Fruit fly (Drosophila melanogaster) whole organism, embryonic: Measurements from ENCODE around the gene CG13365.

Experiments used
- Bdp1 ChIP-seq: fragments of 200-800 bp; sonication (Bioruptor generic); optimal IDR thresholded peaks from 3 replicates; lab custom pipeline; 2016; ENCODE audit warnings: missing biosample characterization, missing genetic modification characterization
- CG10267 ChIP-seq: fragments of 200-800 bp; sonication (Bioruptor generic); optimal IDR thresholded peaks from 2 replicates; lab custom pipeline; 2018; ENCODE audit warnings: missing biosample characterization, mild to moderate bottlenecking, missing genetic modification characterization, moderate library complexity
- CG10565 ChIP-seq: fragments of 200-800 bp; sonication (Bioruptor generic); optimal IDR thresholded peaks from 3 replicates; lab custom pipeline; 2016; ENCODE audit warnings: missing biosample characterization, mild to moderate bottlenecking, missing genetic modification characterization
- CG11695 ChIP-seq: fragments of 200-800 bp; sonication (Bioruptor generic); IDR thresholded peaks from 3 replicates; pipeline ENCODE4 v1.3.6; 2022; ENCODE audit warnings: missing biosample characterization, missing genetic modification characterization
- CG12659 ChIP-seq: fragments of 200-800 bp; sonication (Bioruptor generic); optimal IDR thresholded peaks from 3 replicates; lab custom pipeline; 2017; ENCODE audit warnings: mild to moderate bottlenecking, missing biosample characterization, missing genetic modification reagents, missing genetic modification characterization
- CG14441 ChIP-seq: fragments of 200-800 bp; sonication (Bioruptor generic); IDR thresholded peaks from 2 replicates; pipeline ENCODE4 v1.3.6; 2022; ENCODE audit warnings: missing biosample characterization, missing genetic modification characterization
- CG15479 ChIP-seq: fragments of 200-800 bp; sonication (Bioruptor generic); optimal IDR thresholded peaks from 3 replicates; lab custom pipeline; 2019; ENCODE audit warnings: missing biosample characterization, mild to moderate bottlenecking, missing genetic modification characterization, moderate library complexity
- CG1603 ChIP-seq: fragments of 200-800 bp; sonication (Bioruptor generic); optimal IDR thresholded peaks from 2 replicates; lab custom pipeline; 2019; ENCODE audit warnings: missing biosample characterization, mild to moderate bottlenecking, missing genetic modification characterization, moderate library complexity
- CG16815 ChIP-seq: fragments of 200-800 bp; sonication (Bioruptor generic); optimal IDR thresholded peaks from 3 replicates; lab custom pipeline; 2017; ENCODE audit warnings: missing biosample characterization, mild to moderate bottlenecking, missing genetic modification characterization
- CG2199 ChIP-seq: fragments of 200-800 bp; sonication (Bioruptor generic); IDR thresholded peaks from 3 replicates; pipeline ENCODE4 v1.3.6; 2022; ENCODE audit warnings: missing biosample characterization, missing genetic modification characterization
- CG30403 ChIP-seq: fragments of 200-800 bp; sonication (Bioruptor generic); optimal IDR thresholded peaks from 3 replicates; lab custom pipeline; 2016; ENCODE audit warnings: missing biosample characterization, missing genetic modification characterization
- CG31441 ChIP-seq: fragments of 200-800 bp; sonication (Bioruptor generic); IDR thresholded peaks from 2 replicates; pipeline ENCODE4 v1.3.6; 2022; ENCODE audit warnings: missing biosample characterization, missing genetic modification characterization
- CG4282 ChIP-seq: fragments of 200-800 bp; sonication (Bioruptor generic); optimal IDR thresholded peaks from 2 replicates; lab custom pipeline; 2016; ENCODE audit warnings: missing biosample characterization, missing genetic modification characterization
- CG4730 ChIP-seq: fragments of 200-800 bp; sonication (Bioruptor generic); IDR thresholded peaks from 2 replicates; pipeline ENCODE4 v1.3.6; 2022; ENCODE audit warnings: missing biosample characterization, missing genetic modification characterization
- CG6689 ChIP-seq: fragments of 200-800 bp; sonication (Bioruptor generic); IDR thresholded peaks from 2 replicates; pipeline ENCODE4 v1.3.6; 2022; ENCODE audit warnings: missing biosample characterization, missing genetic modification characterization
- CG7745 ChIP-seq: fragments of 200-800 bp; sonication (Bioruptor generic); optimal IDR thresholded peaks from 2 replicates; lab custom pipeline; 2018; ENCODE audit warnings: missing biosample characterization, mild to moderate bottlenecking, missing genetic modification characterization, moderate library complexity
- CG7928 ChIP-seq: fragments of 200-800 bp; sonication (Bioruptor generic); optimal IDR thresholded peaks from 2 replicates; lab custom pipeline; 2017; ENCODE audit warnings: missing biosample characterization, mild to moderate bottlenecking, missing genetic modification characterization
- CG7987 ChIP-seq: fragments of 200-800 bp; sonication (Bioruptor generic); optimal IDR thresholded peaks from 2 replicates; lab custom pipeline; 2018; ENCODE audit warnings: missing biosample characterization, mild to moderate bottlenecking, missing genetic modification characterization, moderate library complexity
- Deaf1 ChIP-seq: fragments of 200-800 bp; optimal IDR thresholded peaks from 3 replicates; lab custom pipeline; 2019; ENCODE audit warnings: missing biosample characterization, mild to moderate bottlenecking, missing genetic modification characterization, moderate library complexity
- ERR ChIP-seq: fragments of 200-800 bp; sonication (Bioruptor generic); optimal IDR thresholded peaks from 2 replicates; lab custom pipeline; 2016; ENCODE audit warnings: missing biosample characterization, missing genetic modification characterization
- Fer3 ChIP-seq: fragments of 200-800 bp; sonication (Bioruptor generic); optimal IDR thresholded peaks from 2 replicates; lab custom pipeline; 2018; ENCODE audit warnings: missing biosample characterization, mild to moderate bottlenecking, missing genetic modification characterization, moderate library complexity
- GATAe ChIP-seq: fragments of 200-800 bp; sonication (Bioruptor generic); conservative IDR thresholded peaks from 2 replicates; pipeline ENCODE4 v1.3.6; 2022; ENCODE audit warnings: missing biosample characterization, missing genetic modification characterization
- HLH4C ChIP-seq: fragments of 200-800 bp; sonication (Bioruptor generic); IDR thresholded peaks from 3 replicates; pipeline ENCODE4 v1.3.6; 2022; ENCODE audit warnings: missing biosample characterization, missing genetic modification characterization; ENCODE audit not compliant: partially characterized antibody
- Hey ChIP-seq: fragments of 200-800 bp; sonication (Bioruptor generic); optimal IDR thresholded peaks from 3 replicates; lab custom pipeline; 2018; ENCODE audit warnings: missing biosample characterization, mild to moderate bottlenecking, missing genetic modification characterization
- MESR4 ChIP-seq: fragments of 200-800 bp; sonication (Bioruptor generic); optimal IDR thresholded peaks from 2 replicates; lab custom pipeline; 2018; ENCODE audit warnings: missing biosample characterization, mild to moderate bottlenecking, missing genetic modification characterization, moderate library complexity
- Meics ChIP-seq: fragments of 200-800 bp; sonication (Bioruptor generic); optimal IDR thresholded peaks from 2 replicates; lab custom pipeline; 2017; ENCODE audit warnings: missing biosample characterization, mild to moderate bottlenecking, missing genetic modification characterization
- Mes4 ChIP-seq: fragments of 200-800 bp; sonication (Bioruptor generic); optimal IDR thresholded peaks from 2 replicates; lab custom pipeline; 2016; ENCODE audit warnings: missing biosample characterization, missing genetic modification characterization
- Nf-YB ChIP-seq: fragments of 200-800 bp; sonication (Bioruptor generic); optimal IDR thresholded peaks from 3 replicates; lab custom pipeline; 2019; ENCODE audit warnings: missing biosample characterization, mild to moderate bottlenecking, missing genetic modification characterization, moderate library complexity
- Xbp1 ChIP-seq: fragments of 200-800 bp; sonication (Bioruptor generic); optimal IDR thresholded peaks from 3 replicates; lab custom pipeline; 2016; ENCODE audit warnings: missing biosample characterization, mild to moderate bottlenecking, missing genetic modification characterization
- ash1 ChIP-seq: fragments of 200-800 bp; sonication (Bioruptor generic); optimal IDR thresholded peaks from 2 replicates; lab custom pipeline; 2018; ENCODE audit warnings: missing biosample characterization, mild to moderate bottlenecking, missing genetic modification characterization
- chinmo ChIP-seq: fragments of 200-800 bp; sonication (Bioruptor generic); IDR thresholded peaks from 4 replicates; pipeline ENCODE4 v1.3.6; 2022; ENCODE audit warnings: missing biosample characterization, missing genetic modification characterization; ENCODE audit not compliant: partially characterized antibody
- chm ChIP-seq: fragments of 200-800 bp; sonication (Bioruptor generic); IDR thresholded peaks from 2 replicates; pipeline ENCODE4 v1.3.6; 2022; ENCODE audit warnings: missing biosample characterization, missing genetic modification characterization
- cwo ChIP-seq: fragments of 200-800 bp; sonication (Bioruptor generic); optimal IDR thresholded peaks from 3 replicates; lab custom pipeline; 2017; ENCODE audit warnings: missing biosample characterization, missing genetic modification characterization, mild to moderate bottlenecking, moderate library complexity, missing genetic modification reagents
- dmrt11E ChIP-seq: fragments of 200-800 bp; sonication (Bioruptor generic); optimal IDR thresholded peaks from 3 replicates; lab custom pipeline; 2018; ENCODE audit warnings: missing biosample characterization, mild to moderate bottlenecking, missing genetic modification characterization, moderate library complexity
- en ChIP-seq: fragments of 200-800 bp; sonication (Bioruptor generic); optimal IDR thresholded peaks from 2 replicates; lab custom pipeline; 2016; ENCODE audit warnings: missing biosample characterization, missing genetic modification characterization
- gfzf ChIP-seq: fragments of 200-800 bp; sonication (Bioruptor generic); optimal IDR thresholded peaks from 2 replicates; lab custom pipeline; 2016; ENCODE audit warnings: missing biosample characterization, mild to moderate bottlenecking, missing genetic modification characterization, moderate library complexity
- ind ChIP-seq: fragments of 200-800 bp; sonication (Bioruptor generic); optimal IDR thresholded peaks from 3 replicates; lab custom pipeline; 2016; ENCODE audit warnings: missing biosample characterization, missing genetic modification characterization
- insv ChIP-seq, 2 experiments: fragments of 200-800 bp; sonication (Bioruptor generic); optimal IDR thresholded peaks; 3 replicates each; lab custom pipeline; 2016 to 2018; ENCODE audit warnings: missing biosample characterization in 2 of 2, missing genetic modification characterization in 2 of 2
- jumu ChIP-seq: fragments of 200-800 bp; sonication (Bioruptor generic); optimal IDR thresholded peaks from 3 replicates; lab custom pipeline; 2016; ENCODE audit warnings: missing biosample characterization, missing genetic modification characterization
- kah ChIP-seq: fragments of 200-800 bp; sonication (Bioruptor generic); optimal IDR thresholded peaks from 2 replicates; lab custom pipeline; 2018; ENCODE audit warnings: missing biosample characterization, mild to moderate bottlenecking, missing genetic modification characterization
- ken ChIP-seq: fragments of 200-800 bp; sonication (Bioruptor generic); IDR thresholded peaks from 3 replicates; pipeline ENCODE4 v1.3.6; 2022; ENCODE audit warnings: missing biosample characterization, missing genetic modification characterization
- lab ChIP-seq: fragments of 200-800 bp; sonication (Bioruptor generic); optimal IDR thresholded peaks from 3 replicates; lab custom pipeline; 2017; ENCODE audit warnings: missing biosample characterization, missing genetic modification characterization, mild to moderate bottlenecking, moderate library complexity, missing genetic modification reagents
- maf-S ChIP-seq: fragments of 200-800 bp; sonication (Bioruptor generic); optimal IDR thresholded peaks from 2 replicates; lab custom pipeline; 2016; ENCODE audit warnings: missing biosample characterization, missing genetic modification characterization
- nau ChIP-seq: fragments of 200-800 bp; sonication (Bioruptor generic); optimal IDR thresholded peaks from 3 replicates; lab custom pipeline; 2017; ENCODE audit warnings: missing biosample characterization, mild to moderate bottlenecking, missing genetic modification characterization, missing genetic modification reagents
- pho ChIP-seq: fragments of 200-800 bp; sonication (Bioruptor generic); optimal IDR thresholded peaks from 2 replicates; lab custom pipeline; 2016; ENCODE audit warnings: missing biosample characterization, missing genetic modification characterization
- sob ChIP-seq: fragments of 200-800 bp; sonication (Bioruptor generic); IDR thresholded peaks from 2 replicates; pipeline ENCODE4 v1.3.6; 2022; ENCODE audit warnings: missing biosample characterization, missing genetic modification characterization
- tll ChIP-seq, 2 experiments: fragments of 200-800 bp in 1 of 2; fragments of >200 bp in 1 of 2; sonication (Bioruptor generic) in 1 of 2; optimal IDR thresholded peaks; 2 replicates each; lab custom pipeline; 2017 to 2019; ENCODE audit warnings: missing biosample characterization in 2 of 2, missing genetic modification characterization in 2 of 2, mild to moderate bottlenecking in 1 of 2, moderate library complexity in 1 of 2
- trem ChIP-seq: fragments of 200-800 bp; optimal IDR thresholded peaks from 3 replicates; lab custom pipeline; 2019; ENCODE audit warnings: missing biosample characterization, mild to moderate bottlenecking, missing genetic modification characterization, moderate library complexity

CG13365 gene

DNA sequence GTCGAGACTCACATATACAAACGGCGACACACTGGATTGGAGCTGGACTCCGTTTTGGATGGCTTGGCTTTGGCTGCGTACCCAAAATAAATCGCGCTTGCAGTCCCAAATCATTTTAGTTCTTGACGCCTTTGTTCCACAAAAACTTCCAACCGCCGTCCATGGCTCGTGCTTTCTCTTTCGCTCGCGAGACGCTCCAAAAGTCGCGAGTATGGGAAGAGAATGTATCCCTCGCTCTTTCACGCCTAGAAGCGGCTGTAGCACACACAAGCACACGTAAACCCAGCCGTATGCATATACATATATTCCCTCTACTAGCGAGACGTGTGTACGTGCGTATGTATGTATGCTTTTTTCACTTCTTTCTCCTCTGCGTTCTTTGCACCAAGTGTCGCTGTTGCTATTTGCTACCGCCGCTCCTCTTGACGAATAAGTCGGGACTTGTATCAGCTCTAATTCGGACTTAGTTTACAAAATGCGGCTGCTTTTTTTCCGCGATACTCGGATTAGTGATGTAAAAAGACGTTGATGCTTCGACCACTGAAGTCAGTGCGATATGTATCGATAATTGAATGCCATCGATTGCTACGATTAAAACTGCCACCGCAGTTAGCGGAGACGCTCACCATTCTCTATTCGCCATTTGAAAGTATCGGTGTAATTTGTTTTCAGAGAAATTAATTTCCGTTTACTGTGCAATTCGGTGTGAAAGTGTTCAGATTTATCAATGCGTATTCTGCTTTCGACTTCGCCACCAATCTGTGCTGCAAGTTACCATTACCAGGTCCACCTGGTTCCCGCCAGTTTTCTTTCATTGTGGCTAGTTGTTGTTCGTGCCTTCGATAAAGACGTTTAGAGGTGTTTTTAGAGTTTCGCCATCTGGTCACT is 34.7 kb upstream of the CG13365 start, which contains the start of the genes Hmt4-20 and SkpA (continued):
- TF ChIP-seq CG16815 (GFP tag; lab: Kevin White, UChicago) (no peak), CG7745 (tag; lab: Kevin White, UChicago) (no peak), MESR4 (GFP tag; lab: Kevin White, UChicago) (peak; percentile 87), CG4282 (GFP tag; lab: Kevin White, UChicago) (no peak), ind (no peak), CG6689 (GFP tag; lab: Robert Waterston, UW) (no peak), CG31441 (GFP tag; lab: Robert Waterston, UW) (no peak), CG14441 (GFP tag; lab: Robert Waterston, UW) (no peak), Mes4 (GFP tag; lab: Kevin White, UChicago) (no peak), CG7928 (no peak), Meics (GFP tag; lab: Kevin White, UChicago) (no peak), CG30403 (no peak), Nf-YB (GFP tag; lab: Kevin White, UChicago) (no peak), sob (GFP tag; lab: Robert Waterston, UW) (no peak), CG4730 (GFP tag; lab: Robert Waterston, UW) (no peak), en (no peak), HLH4C (GFP tag; lab: Robert Waterston, UW) (peak; percentile 89), Xbp1 (GFP tag; lab: Kevin White, UChicago) (no peak), nau (GFP tag; lab: Kevin White, UChicago) (no peak), chm (no peak), CG10267 (peak; percentile 62), ash1 (GFP tag; lab: Kevin White, UChicago) (no peak), ken (GFP tag; lab: Robert Waterston, UW) (0 out of 3 replicates have a peak, but pooled peaks have one; percentile 16), CG1603 (tag; lab: Kevin White, UChicago) (peak; percentile 71), GATAe (GFP tag; lab: Robert Waterston, UW) (no peak), CG11695 (GFP tag; lab: Robert Waterston, UW) (no peak), maf-S (GFP tag; lab: Kevin White, UChicago) (no peak), chinmo (peak; percentile 89; the same call in 3 of the 4 replicates), jumu (GFP tag; lab: Kevin White, UChicago) (peak; percentile 43), ERR (GFP tag; lab: Kevin White, UChicago) (no peak), kah (GFP tag; lab: Kevin White, UChicago) (no peak), trem (peak; percentile 84), tll (GFP tag; optimal IDR thresholded peaks at IDR 0.05; lab: Kevin White, UChicago) (peak in 1 of 2 experiments; percentile 58), gfzf (GFP tag; lab: Kevin White, UChicago) (peak; percentile 93), CG2199 (GFP tag; lab: Robert Waterston, UW) (no peak), pho (no peak), CG15479 (GFP tag; lab: Kevin White, UChicago) (no peak), lab (no peak), Fer3 (tag; lab: Kevin White, UChicago) (no peak), CG10565 (no peak), Bdp1 (GFP tag; lab: Kevin White, UChicago) (no peak), cwo (GFP tag; lab: Kevin White, UChicago) (no peak), CG7987 (no peak), dmrt11E (no peak), Deaf1 (no peak), insv (GFP tag; optimal IDR thresholded peaks at IDR 0.05; lab: Kevin White, UChicago) (no peak), Hey (tag; lab: Kevin White, UChicago) (no peak), CG12659 (GFP tag; lab: Kevin White, UChicago) (peak; percentile 68)
